Worm (Caenorhabditis elegans): ENCODE results near the gene rpb-4.

rpb-4 gene

DNA sequence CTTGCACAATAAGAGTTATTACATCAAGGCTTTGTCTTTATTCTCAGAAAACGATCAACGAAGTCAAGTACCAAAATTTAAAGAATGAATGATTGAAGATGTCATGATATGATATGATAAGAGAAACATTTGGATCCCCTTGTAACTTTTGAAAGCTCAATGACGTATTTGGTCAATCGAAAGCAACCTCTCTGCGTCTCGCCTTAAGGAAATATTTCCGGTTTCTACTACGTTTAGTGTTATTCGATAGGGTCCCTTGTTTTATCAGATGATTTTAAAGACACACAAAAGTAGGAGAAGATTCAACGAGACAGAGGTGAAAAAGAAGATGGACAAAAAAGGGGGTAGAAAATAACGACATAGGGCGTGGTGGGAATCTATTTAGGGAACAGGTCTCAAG, 39.0 kb downstream of the rpb-4 start:
- TF ChIP-seq cog-1 (tag; optimal IDR thresholded peaks at IDR 0.05) (no peak), ztf-23 (GFP tag; IDR thresholded peaks at IDR 0.05) (no peak), ztf-29 (GFP tag; IDR thresholded peaks at IDR 0.05) (no peak), klf-2 (GFP tag; conservative IDR thresholded peaks at IDR 0.05) (no peak), T22C8.4 (GFP tag; IDR thresholded peaks at IDR 0.05) (no peak), tab-1 (GFP tag; IDR thresholded peaks at IDR 0.05) (no peak), ref-1 (GFP tag; conservative IDR thresholded peaks at IDR 0.05) (no peak), med-1 (GFP tag; optimal IDR thresholded peaks at IDR 0.05; ENCODE audit: insufficient read depth) (no peak), flt-1 (GFP tag; IDR thresholded peaks at IDR 0.05) (no peak)

DNA sequence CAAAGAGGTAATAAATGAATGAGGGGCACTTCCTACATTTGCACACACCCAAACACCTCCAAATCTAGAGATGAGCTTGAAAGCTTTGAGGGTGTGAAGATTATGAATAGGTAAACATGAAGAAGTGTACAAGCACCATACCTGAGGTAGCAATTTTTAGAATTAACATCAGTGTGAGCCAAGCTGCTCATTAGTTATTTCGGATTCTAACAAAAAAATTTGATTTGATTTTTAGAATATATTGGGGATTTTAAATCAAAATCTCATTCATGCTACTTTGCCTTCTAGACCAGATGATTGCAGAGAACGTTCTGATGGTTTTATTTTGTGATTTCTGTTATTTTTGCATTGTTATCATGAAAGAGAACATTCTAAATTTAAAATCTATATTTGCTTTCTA, 39.5 kb downstream of the rpb-4 start:
- TF ChIP-seq med-1 (GFP tag; optimal IDR thresholded peaks at IDR 0.05; ENCODE audit: insufficient read depth), result no peak
- no peak for TF ChIP-seq cog-1 (tag; optimal IDR thresholded peaks at IDR 0.05)
- no peak for TF ChIP-seq ztf-29 (GFP tag; IDR thresholded peaks at IDR 0.05)
- TF ChIP-seq tab-1 (GFP tag; IDR thresholded peaks at IDR 0.05), result no peak
- no peak for TF ChIP-seq flt-1 (GFP tag; IDR thresholded peaks at IDR 0.05)
- no peak for TF ChIP-seq ref-1 (GFP tag; conservative IDR thresholded peaks at IDR 0.05)
- no peak for TF ChIP-seq T22C8.4 (GFP tag; IDR thresholded peaks at IDR 0.05)
- TF ChIP-seq klf-2 (GFP tag; conservative IDR thresholded peaks at IDR 0.05), result no peak
- no peak for TF ChIP-seq ztf-23 (GFP tag; IDR thresholded peaks at IDR 0.05)

DNA sequence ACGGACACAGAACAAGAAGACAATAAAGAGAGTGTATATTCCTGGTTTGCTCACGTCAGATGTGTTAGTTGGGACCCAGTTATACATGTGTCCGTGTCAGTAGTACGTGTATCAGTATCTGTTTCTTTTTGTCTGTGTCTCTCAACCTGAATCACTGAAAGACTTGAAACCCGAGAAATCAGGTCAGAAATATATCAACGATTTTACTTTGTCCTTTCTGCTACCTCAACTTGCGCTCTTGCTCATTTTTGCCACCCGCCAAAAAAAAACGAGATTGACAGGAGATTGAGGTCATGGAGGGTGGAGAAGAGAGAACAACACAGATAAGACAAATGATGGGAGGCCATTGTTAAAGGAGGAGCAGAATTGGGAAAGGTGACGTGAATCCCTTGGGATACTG, 45.3 kb downstream of the rpb-4 start:
- TF ChIP-seq cog-1 (tag; optimal IDR thresholded peaks at IDR 0.05) (no peak), tab-1 (GFP tag; IDR thresholded peaks at IDR 0.05) (no peak), ztf-23 (GFP tag; IDR thresholded peaks at IDR 0.05) (no peak), flt-1 (GFP tag; IDR thresholded peaks at IDR 0.05) (no peak), ztf-29 (GFP tag; IDR thresholded peaks at IDR 0.05) (no peak)

DNA sequence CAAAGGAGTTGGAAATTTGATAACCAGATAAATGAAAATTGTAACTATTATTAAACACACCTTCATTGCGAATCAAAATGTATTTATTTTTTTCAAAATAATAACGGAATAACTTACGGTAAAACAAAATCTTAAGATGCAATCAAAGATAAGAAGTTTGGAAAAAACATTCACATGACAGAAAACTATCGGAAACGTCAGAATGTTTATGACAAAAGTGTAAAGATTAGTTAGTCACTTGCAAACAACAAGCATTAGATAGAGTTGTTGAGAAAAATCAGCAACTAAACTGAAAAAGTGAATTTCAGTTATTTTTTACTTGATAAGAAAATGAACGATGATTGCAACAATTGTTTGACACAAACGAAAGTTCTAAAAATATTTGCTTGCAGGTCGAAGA, 45.9 kb downstream of the rpb-4 start:
- TF ChIP-seq ztf-29 (GFP tag; IDR thresholded peaks at IDR 0.05) (no peak), T22C8.4 (GFP tag; IDR thresholded peaks at IDR 0.05) (no peak), ztf-23 (GFP tag; IDR thresholded peaks at IDR 0.05) (no peak), med-1 (GFP tag; optimal IDR thresholded peaks at IDR 0.05; ENCODE audit: insufficient read depth) (no peak), klf-2 (GFP tag; conservative IDR thresholded peaks at IDR 0.05) (no peak), ref-1 (GFP tag; conservative IDR thresholded peaks at IDR 0.05) (no peak), tab-1 (GFP tag; IDR thresholded peaks at IDR 0.05) (no peak), cog-1 (tag; optimal IDR thresholded peaks at IDR 0.05) (no peak), flt-1 (GFP tag; IDR thresholded peaks at IDR 0.05) (no peak)

DNA sequence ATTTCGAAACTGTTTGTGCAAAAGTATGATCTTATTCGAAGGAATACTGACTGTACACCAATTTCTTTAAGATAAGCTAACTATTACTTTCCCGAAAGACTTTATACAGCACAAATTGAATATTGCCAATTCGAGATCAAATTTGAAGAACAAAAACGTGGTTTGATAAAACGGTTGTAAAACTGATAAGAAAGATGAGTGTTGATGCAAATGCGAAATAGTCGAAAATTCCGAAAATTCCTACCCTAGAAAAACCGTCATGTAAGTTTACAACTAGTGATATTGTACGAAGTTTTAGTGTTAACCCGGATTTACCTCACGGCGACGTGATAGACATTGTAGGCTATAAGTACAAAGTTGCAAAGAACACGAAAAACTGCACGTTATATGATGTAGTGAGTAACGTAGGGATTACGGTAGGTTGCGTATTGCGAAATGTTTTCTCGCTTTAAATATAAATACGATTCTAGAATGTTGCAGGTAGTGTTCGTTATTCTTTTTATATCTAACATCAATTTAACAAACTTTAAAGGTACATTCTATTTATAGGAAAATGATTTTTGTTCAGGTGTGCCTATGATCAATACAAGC, 46.6 kb downstream of the rpb-4 start:
- TF ChIP-seq flt-1 (GFP tag; IDR thresholded peaks at IDR 0.05), result no peak
- TF ChIP-seq T22C8.4 (GFP tag; IDR thresholded peaks at IDR 0.05), result no peak
- TF ChIP-seq med-1 (GFP tag; optimal IDR thresholded peaks at IDR 0.05; ENCODE audit: insufficient read depth), result no peak
- no peak for TF ChIP-seq ztf-29 (GFP tag; IDR thresholded peaks at IDR 0.05)
- no peak for TF ChIP-seq tab-1 (GFP tag; IDR thresholded peaks at IDR 0.05)
- no peak for TF ChIP-seq klf-2 (GFP tag; conservative IDR thresholded peaks at IDR 0.05)
- no peak for TF ChIP-seq ztf-23 (GFP tag; IDR thresholded peaks at IDR 0.05)
- no peak for TF ChIP-seq ref-1 (GFP tag; conservative IDR thresholded peaks at IDR 0.05)
- TF ChIP-seq cog-1 (tag; optimal IDR thresholded peaks at IDR 0.05), result no peak

Data from whole organism, midembryonic.